Worm (Caenorhabditis elegans) whole organism, L3 larva: ENCODE data around the gene lact-5.

Source experiments
- ZK546.5 ChIP-seq: sonication (generic microtip); optimal IDR thresholded peaks from 2 replicates; lab custom pipeline; 2017; ENCODE audit warnings: missing biosample characterization, missing genetic modification characterization
- aly-2 ChIP-seq: fragments of 150-350 bp; optimal IDR thresholded peaks from 2 replicates; lab custom pipeline; 2014; ENCODE audit warnings: missing biosample characterization, missing genetic modification characterization
- ama-1 ChIP-seq: fragments of 150-350 bp; optimal IDR thresholded peaks from 2 replicates; lab custom pipeline; 2018
- ceh-16 ChIP-seq: sonication (generic microtip); optimal IDR thresholded peaks from 2 replicates; lab custom pipeline; 2017; ENCODE audit warnings: missing biosample characterization, missing genetic modification characterization
- ceh-82 ChIP-seq: fragments of 150-350 bp; optimal IDR thresholded peaks from 2 replicates; lab custom pipeline; 2014; ENCODE audit warnings: missing biosample characterization, missing genetic modification characterization
- ceh-9 ChIP-seq: sonication (generic microtip); optimal IDR thresholded peaks from 2 replicates; lab custom pipeline; 2018; ENCODE audit warnings: missing biosample characterization, missing genetic modification characterization
- daf-12 ChIP-seq: fragments of 150-350 bp; optimal IDR thresholded peaks from 2 replicates; lab custom pipeline; 2014; ENCODE audit warnings: missing biosample characterization, missing genetic modification reagents, missing genetic modification characterization
- egl-27 ChIP-seq: sonication (generic microtip); optimal IDR thresholded peaks from 4 replicates; lab custom pipeline; 2017; ENCODE audit warnings: missing biosample characterization, missing genetic modification reagents, missing genetic modification characterization
- egl-5 ChIP-seq: fragments of 150-350 bp; optimal IDR thresholded peaks from 2 replicates; lab custom pipeline; 2017; ENCODE audit warnings: missing biosample characterization, missing genetic modification reagents, missing genetic modification characterization, inconsistent platforms
- elt-1 ChIP-seq: fragments of 150-350 bp; optimal IDR thresholded peaks from 2 replicates; lab custom pipeline; 2014; ENCODE audit warnings: missing biosample characterization, missing genetic modification characterization
- elt-3 ChIP-seq, 3 experiments: fragments of 150-350 bp in 1 of 3; sonication (generic microtip) in 2 of 3; optimal IDR thresholded peaks; 2 replicates in 2 of 3; 4 replicates in 1 of 3; lab custom pipeline; 2014 to 2017; ENCODE audit warnings: missing biosample characterization in 3 of 3, missing genetic modification characterization in 3 of 3
- eor-1 ChIP-seq, 2 experiments: fragments of 150-350 bp; optimal IDR thresholded peaks; 2 replicates each; lab custom pipeline; 2014 to 2018; ENCODE audit warnings: missing biosample characterization in 2 of 2, missing genetic modification characterization in 2 of 2
- fkh-10 ChIP-seq: sonication (generic microtip); optimal IDR thresholded peaks from 2 replicates; lab custom pipeline; 2017; ENCODE audit warnings: missing biosample characterization, missing genetic modification reagents, missing genetic modification characterization
- jun-1 ChIP-seq: fragments of 150-350 bp; optimal IDR thresholded peaks from 2 replicates; lab custom pipeline; 2014; ENCODE audit warnings: missing biosample characterization, missing genetic modification reagents, missing genetic modification characterization
- lin-15B ChIP-seq: fragments of 150-350 bp; optimal IDR thresholded peaks from 2 replicates; lab custom pipeline; 2014; ENCODE audit warnings: missing biosample characterization, missing genetic modification characterization
- lin-39 ChIP-seq: fragments of 150-350 bp; optimal IDR thresholded peaks from 2 replicates; lab custom pipeline; 2018; ENCODE audit warnings: missing biosample characterization, missing genetic modification reagents, missing genetic modification characterization
- lsy-12 ChIP-seq: sonication (generic microtip); optimal IDR thresholded peaks from 2 replicates; lab custom pipeline; 2016; ENCODE audit warnings: mild to moderate bottlenecking, missing genetic modification characterization, missing compliant biosample characterization
- mdl-1 ChIP-seq: fragments of 150-350 bp; optimal IDR thresholded peaks from 2 replicates; lab custom pipeline; 2014; ENCODE audit warnings: missing biosample characterization, missing genetic modification characterization
- mml-1 ChIP-seq: fragments of 150-350 bp; sonication (generic microtip); optimal IDR thresholded peaks from 3 replicates; lab custom pipeline; 2014; ENCODE audit warnings: missing biosample characterization, missing genetic modification characterization
- nfya-1 ChIP-seq: sonication (generic microtip); optimal IDR thresholded peaks from 2 replicates; lab custom pipeline; 2017; ENCODE audit warnings: missing genetic modification characterization, mild to moderate bottlenecking, missing compliant biosample characterization, antibody characterized with exemption, moderate library complexity; ENCODE audit not compliant: insufficient read depth
- nhr-11 ChIP-seq: fragments of 150-350 bp; optimal IDR thresholded peaks from 2 replicates; lab custom pipeline; 2014; ENCODE audit warnings: missing biosample characterization, missing genetic modification characterization
- nhr-23 ChIP-seq: fragments of 150-350 bp; optimal IDR thresholded peaks from 2 replicates; lab custom pipeline; 2014; ENCODE audit warnings: missing biosample characterization, missing genetic modification reagents, missing genetic modification characterization
- nhr-237 ChIP-seq: fragments of 150-350 bp; optimal IDR thresholded peaks from 2 replicates; lab custom pipeline; 2014; ENCODE audit warnings: missing biosample characterization, missing genetic modification characterization
- nhr-25 ChIP-seq: sonication (generic microtip); optimal IDR thresholded peaks from 2 replicates; lab custom pipeline; 2017; ENCODE audit warnings: missing biosample characterization, missing genetic modification characterization
- nhr-28 ChIP-seq: fragments of 150-350 bp; optimal IDR thresholded peaks from 2 replicates; lab custom pipeline; 2014; ENCODE audit warnings: missing biosample characterization, missing genetic modification characterization
- nhr-43 ChIP-seq: sonication (generic microtip); optimal IDR thresholded peaks from 2 replicates; lab custom pipeline; 2016; ENCODE audit warnings: mild to moderate bottlenecking, missing genetic modification characterization, missing compliant biosample characterization; ENCODE audit not compliant: poor library complexity, severe bottlenecking
- nhr-67 ChIP-seq: fragments of 150-350 bp; optimal IDR thresholded peaks from 2 replicates; lab custom pipeline; 2014; ENCODE audit warnings: missing biosample characterization, missing genetic modification characterization
- nhr-77 ChIP-seq: fragments of 150-350 bp; optimal IDR thresholded peaks from 2 replicates; lab custom pipeline; 2014; ENCODE audit warnings: missing biosample characterization, missing genetic modification characterization
- pqm-1 ChIP-seq: fragments of 150-350 bp; optimal IDR thresholded peaks from 2 replicates; lab custom pipeline; 2017; ENCODE audit warnings: missing biosample characterization, missing genetic modification characterization, inconsistent platforms
- sea-2 ChIP-seq: fragments of 150-350 bp; sonication (generic microtip); optimal IDR thresholded peaks from 4 replicates; lab custom pipeline; 2014; ENCODE audit warnings: missing biosample characterization, missing genetic modification reagents, missing genetic modification characterization
- skn-1 ChIP-seq: fragments of 150-350 bp; optimal IDR thresholded peaks from 2 replicates; lab custom pipeline; 2014; ENCODE audit warnings: missing biosample characterization, missing genetic modification characterization
- snpc-4 ChIP-seq: fragments of 150-350 bp; optimal IDR thresholded peaks from 2 replicates; lab custom pipeline; 2014; ENCODE audit warnings: missing biosample characterization, missing genetic modification characterization
- tbx-2 ChIP-seq: sonication (generic microtip); optimal IDR thresholded peaks from 2 replicates; lab custom pipeline; 2016; ENCODE audit warnings: mild to moderate bottlenecking, missing genetic modification characterization, missing compliant biosample characterization
- unc-39 ChIP-seq: sonication (generic microtip); optimal IDR thresholded peaks from 4 replicates; lab custom pipeline; 2017; ENCODE audit warnings: missing biosample characterization, missing genetic modification characterization
- unc-62 ChIP-seq: fragments of 150-350 bp; sonication (generic microtip); optimal IDR thresholded peaks from 4 replicates; lab custom pipeline; 2014; ENCODE audit warnings: missing biosample characterization, missing genetic modification reagents, missing genetic modification characterization
- zag-1 ChIP-seq: fragments of 150-350 bp; optimal IDR thresholded peaks from 2 replicates; lab custom pipeline; 2014; ENCODE audit warnings: missing biosample characterization, missing genetic modification characterization
- ztf-11 ChIP-seq: fragments of 150-350 bp; optimal IDR thresholded peaks from 2 replicates; lab custom pipeline; 2014; ENCODE audit warnings: missing biosample characterization, missing genetic modification characterization
- ztf-4 ChIP-seq: fragments of 150-350 bp; optimal IDR thresholded peaks from 2 replicates; lab custom pipeline; 2014; ENCODE audit warnings: missing biosample characterization, missing genetic modification characterization

The lact-5 gene

ce11 chrII:4821739-4822138 lies at the start of gene lact-5:
Gene lact-5, minus strand, starts transcription at chrII:4821739.
- TF ChIP-seq ztf-11: no peak
- peak; percentile 66 for TF ChIP-seq nhr-23 (tag; lab: Kevin White, UChicago)
- TF ChIP-seq nhr-43 (tag; lab: Kevin White, UChicago): peak; percentile 16
- peak in 1 of 3 experiments; percentile 10 for TF ChIP-seq elt-3 (tag; optimal IDR thresholded peaks at IDR 0.05; lab: Kevin White, UChicago)
- peak; percentile 43 for TF ChIP-seq nhr-25 (tag; lab: Kevin White, UChicago)
- no peak for TF ChIP-seq lin-15B (tag; lab: Kevin White, UChicago)
- TF ChIP-seq lsy-12 (tag; lab: Kevin White, UChicago): no peak
- no peak for TF ChIP-seq ceh-16 (tag; lab: Kevin White, UChicago)
- TF ChIP-seq skn-1 (tag; lab: Kevin White, UChicago): no peak
- TF ChIP-seq ceh-9 (tag; lab: Kevin White, UChicago): no peak
- TF ChIP-seq nhr-77 (tag; lab: Kevin White, UChicago): no peak
- no peak for TF ChIP-seq sea-2
- no peak for TF ChIP-seq lin-39 (tag; lab: Kevin White, UChicago)
- no peak for TF ChIP-seq nhr-11 (tag; lab: Kevin White, UChicago)
- no peak for TF ChIP-seq snpc-4
- TF ChIP-seq fkh-10 (GFP tag; lab: Kevin White, UChicago): no peak
- no peak for TF ChIP-seq nhr-28 (tag; lab: Kevin White, UChicago)
- no peak for TF ChIP-seq daf-12 (tag; lab: Kevin White, UChicago)
- no peak for TF ChIP-seq elt-1 (tag; lab: Kevin White, UChicago)

- no peak for TF ChIP-seq ZK546.5 (tag; lab: Kevin White, UChicago)
- TF ChIP-seq skn-1 (tag; lab: Kevin White, UChicago): no peak
- no peak for TF ChIP-seq nhr-237 (tag; lab: Kevin White, UChicago)
- no peak for TF ChIP-seq daf-12 (tag; lab: Kevin White, UChicago)
- no peak for TF ChIP-seq elt-1 (tag; lab: Kevin White, UChicago)
- no peak for TF ChIP-seq nhr-28 (tag; lab: Kevin White, UChicago)
- TF ChIP-seq nfya-1 (tag; lab: Kevin White, UChicago): no peak
- no peak for TF ChIP-seq ceh-9 (tag; lab: Kevin White, UChicago)
- TF ChIP-seq aly-2 (tag; lab: Kevin White, UChicago): no peak
- no peak for TF ChIP-seq jun-1
- TF ChIP-seq nhr-43 (tag; lab: Kevin White, UChicago): no peak
- no peak for TF ChIP-seq egl-27 (tag; lab: Kevin White, UChicago)
- TF ChIP-seq nhr-67: no peak
- no peak for TF ChIP-seq ama-1 (lab: Kevin White, UChicago)
- no peak for TF ChIP-seq ztf-4
- TF ChIP-seq ztf-11: no peak
- TF ChIP-seq snpc-4: no peak
- TF ChIP-seq fkh-10 (GFP tag; lab: Kevin White, UChicago): no peak
- TF ChIP-seq nhr-25 (tag; lab: Kevin White, UChicago): no peak
- no peak for TF ChIP-seq elt-3 (tag; optimal IDR thresholded peaks at IDR 0.05; lab: Kevin White, UChicago)
These were observed 49.2 kb upstream of the lact-5 start, which contains the start of gene col-20 for ce11 chrII:4870691-4871090. Gene col-20, minus strand, starts transcription at chrII:4870791.

- TF ChIP-seq pqm-1 (tag; lab: Kevin White, UChicago) (no peak), nfya-1 (tag; lab: Kevin White, UChicago) (no peak), eor-1 (tag; optimal IDR thresholded peaks at IDR 0.05; lab: Kevin White, UChicago) (no peak), zag-1 (tag; lab: Kevin White, UChicago) (no peak)
These were observed 48.3 kb upstream of the lact-5 start for ce11 chrII:4869793-4870343.

DNA sequence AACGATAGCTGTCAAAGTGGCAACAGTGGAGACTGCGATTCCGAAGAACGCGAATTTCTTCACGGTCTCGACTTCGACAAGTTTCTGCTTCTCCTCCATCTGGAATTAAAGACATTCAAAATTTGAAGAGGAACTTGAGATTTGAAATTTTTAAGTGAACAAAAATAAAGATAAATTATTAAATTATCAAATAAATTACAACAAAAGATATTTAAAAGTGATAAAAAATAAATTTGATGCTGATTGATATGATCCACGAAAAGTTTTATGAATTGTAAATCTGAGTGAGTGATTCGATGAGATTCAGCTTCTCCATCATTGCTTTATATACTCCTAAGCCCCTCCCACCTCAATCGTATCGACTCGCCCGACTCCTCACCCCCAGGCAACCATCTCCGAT lies 45.9 kb upstream of the lact-5 start, which contains the start of gene col-17:
col-17 (minus strand) TSS at position 101 of the 400 bp plus-strand sequence.
- TF ChIP-seq egl-5 (no peak), mdl-1 (tag; lab: Kevin White, UChicago) (no peak), ceh-9 (tag; lab: Kevin White, UChicago) (no peak), unc-62 (GFP tag; lab: Kevin White, UChicago) (no peak), nhr-237 (tag; lab: Kevin White, UChicago) (no peak), ztf-4 (no peak), nhr-28 (tag; lab: Kevin White, UChicago) (no peak), ceh-82 (tag; lab: Kevin White, UChicago) (no peak), ama-1 (lab: Kevin White, UChicago) (no peak), unc-39 (no peak), tbx-2 (no peak), sea-2 (no peak), daf-12 (tag; lab: Kevin White, UChicago) (no peak), nhr-23 (tag; lab: Kevin White, UChicago) (no peak), ceh-16 (tag; lab: Kevin White, UChicago) (no peak), nhr-77 (tag; lab: Kevin White, UChicago) (no peak), pqm-1 (tag; lab: Kevin White, UChicago) (no peak), mml-1 (tag; lab: Kevin White, UChicago) (no peak)
- TF ChIP-seq, all 47 proteins: peak for 0
